Worm (Caenorhabditis elegans): ENCODE measurements around the gene mdt-9.

Gene mdt-9

ce11 chrIV:13386903-13387302 lies 723 bp downstream of the mdt-9 start, which contains the start of gene lsm-3:
Gene lsm-3 (plus strand): TSS chrIV:13387203.
- TF ChIP-seq T22C8.4 (GFP tag; IDR thresholded peaks at IDR 0.05) (no peak), flt-1 (GFP tag; IDR thresholded peaks at IDR 0.05) (no peak)

DNA sequence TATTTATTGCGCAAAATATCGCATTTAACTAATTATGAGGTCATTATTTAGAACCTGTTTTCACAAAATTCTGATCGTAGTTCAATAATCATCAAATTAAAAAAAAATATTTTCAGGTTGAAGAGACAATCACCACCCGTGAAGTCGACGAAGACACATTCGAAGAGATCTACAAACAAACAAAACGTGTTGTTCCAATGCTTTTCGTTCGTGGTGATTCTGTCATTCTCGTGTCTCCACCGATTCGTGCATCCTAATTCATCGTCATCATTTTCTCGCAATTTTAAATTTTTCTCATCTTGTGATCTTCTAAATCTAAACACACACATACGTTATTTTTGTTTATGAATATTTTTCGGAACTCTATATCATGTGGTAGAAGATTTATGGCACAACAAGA lies 2.6 kb downstream of the mdt-9 start:
- no peak for TF ChIP-seq klf-2 (GFP tag; conservative IDR thresholded peaks at IDR 0.05)
- no peak for TF ChIP-seq ztf-23 (GFP tag; IDR thresholded peaks at IDR 0.05)
- no peak for TF ChIP-seq tab-1 (GFP tag; IDR thresholded peaks at IDR 0.05)

- TF ChIP-seq flt-1 (GFP tag; IDR thresholded peaks at IDR 0.05) (no peak), T22C8.4 (GFP tag; IDR thresholded peaks at IDR 0.05) (no peak), tab-1 (GFP tag; IDR thresholded peaks at IDR 0.05) (no peak), med-1 (GFP tag; optimal IDR thresholded peaks at IDR 0.05; ENCODE audit: insufficient read depth) (no peak), ztf-23 (GFP tag; IDR thresholded peaks at IDR 0.05) (no peak), ref-1 (GFP tag; conservative IDR thresholded peaks at IDR 0.05) (no peak), ztf-29 (GFP tag; IDR thresholded peaks at IDR 0.05) (no peak)
Measured at ce11 chrIV:13389237-13389636, 3.1 kb downstream of the mdt-9 start.

DNA sequence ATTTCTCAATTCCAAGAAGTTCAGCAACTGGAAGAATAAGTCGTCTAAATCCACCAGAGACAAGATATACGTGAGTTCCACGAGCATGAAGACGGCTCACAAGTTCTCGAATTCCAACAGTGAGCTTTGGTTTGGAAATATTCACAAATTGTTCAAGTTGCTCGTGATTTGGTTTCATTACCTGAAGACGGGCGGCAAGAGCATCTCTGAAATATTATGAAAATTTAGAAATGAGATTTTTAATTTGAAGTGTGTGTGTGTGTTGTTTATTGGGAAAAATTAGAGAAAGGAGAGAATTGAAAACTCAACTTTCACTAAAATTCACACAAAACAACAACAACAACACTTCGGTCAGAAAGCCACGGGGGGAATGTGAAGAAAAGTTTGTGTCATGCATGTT lies 4.6 kb downstream of the mdt-9 start:
- TF ChIP-seq T22C8.4 (GFP tag; IDR thresholded peaks at IDR 0.05): no peak
- no peak for TF ChIP-seq ref-1 (GFP tag; conservative IDR thresholded peaks at IDR 0.05)
- no peak for TF ChIP-seq klf-2 (GFP tag; conservative IDR thresholded peaks at IDR 0.05)

ce11 chrIV:13392230-13392629 lies 6.0 kb downstream of the mdt-9 start:
- no peak for TF ChIP-seq ztf-29 (GFP tag; IDR thresholded peaks at IDR 0.05)
- no peak for TF ChIP-seq cog-1 (tag; optimal IDR thresholded peaks at IDR 0.05)
- TF ChIP-seq tab-1 (GFP tag; IDR thresholded peaks at IDR 0.05): no peak
- no peak for TF ChIP-seq ref-1 (GFP tag; conservative IDR thresholded peaks at IDR 0.05)

- TF ChIP-seq ztf-23 (GFP tag; IDR thresholded peaks at IDR 0.05): no peak
- TF ChIP-seq ztf-29 (GFP tag; IDR thresholded peaks at IDR 0.05): no peak
- no peak for TF ChIP-seq ref-1 (GFP tag; conservative IDR thresholded peaks at IDR 0.05)
- no peak for TF ChIP-seq klf-2 (GFP tag; conservative IDR thresholded peaks at IDR 0.05)
- no peak for TF ChIP-seq T22C8.4 (GFP tag; IDR thresholded peaks at IDR 0.05)
- TF ChIP-seq med-1 (GFP tag; optimal IDR thresholded peaks at IDR 0.05; ENCODE audit: insufficient read depth): no peak
Measured at ce11 chrIV:13393246-13393716, 7.1 kb downstream of the mdt-9 start.

ce11 chrIV:13394686-13395085 lies 8.5 kb downstream of the mdt-9 start:
- TF ChIP-seq med-1 (GFP tag; optimal IDR thresholded peaks at IDR 0.05; ENCODE audit: insufficient read depth): no peak
- no peak for TF ChIP-seq ref-1 (GFP tag; conservative IDR thresholded peaks at IDR 0.05)
- TF ChIP-seq ztf-23 (GFP tag; IDR thresholded peaks at IDR 0.05): no peak
- TF ChIP-seq flt-1 (GFP tag; IDR thresholded peaks at IDR 0.05): no peak
- no peak for TF ChIP-seq ztf-29 (GFP tag; IDR thresholded peaks at IDR 0.05)
- TF ChIP-seq T22C8.4 (GFP tag; IDR thresholded peaks at IDR 0.05): no peak
- TF ChIP-seq tab-1 (GFP tag; IDR thresholded peaks at IDR 0.05): no peak
- no peak for TF ChIP-seq klf-2 (GFP tag; conservative IDR thresholded peaks at IDR 0.05)
- TF ChIP-seq cog-1 (tag; optimal IDR thresholded peaks at IDR 0.05): no peak

- TF ChIP-seq ztf-23 (GFP tag; IDR thresholded peaks at IDR 0.05): 0 out of 2 replicates have a peak, but pooled peaks have one; percentile 49
- no peak for TF ChIP-seq klf-2 (GFP tag; conservative IDR thresholded peaks at IDR 0.05)
Measured at ce11 chrIV:13395255-13395654, 9.1 kb downstream of the mdt-9 start.

DNA sequence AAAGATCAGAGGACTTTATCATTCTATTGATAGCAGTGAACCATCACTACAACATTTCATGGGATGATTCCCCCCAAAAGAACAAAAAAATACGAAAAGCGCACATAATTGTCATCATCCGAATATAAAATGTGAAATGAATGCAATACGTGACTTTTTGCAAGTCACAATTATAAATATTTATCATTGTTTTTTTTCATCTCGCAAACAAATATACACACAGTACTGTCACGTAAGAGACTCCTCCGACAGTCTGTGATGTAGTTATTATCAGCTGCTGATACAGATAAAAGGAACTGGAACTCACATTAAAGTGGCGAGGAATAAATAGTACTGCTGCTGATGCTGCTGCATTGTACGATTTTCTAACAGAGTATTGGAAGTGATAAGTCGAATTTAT lies 10.2 kb downstream of the mdt-9 start:
- TF ChIP-seq T22C8.4 (GFP tag; IDR thresholded peaks at IDR 0.05) (no peak), ztf-29 (GFP tag; IDR thresholded peaks at IDR 0.05) (no peak), flt-1 (GFP tag; IDR thresholded peaks at IDR 0.05) (no peak), tab-1 (GFP tag; IDR thresholded peaks at IDR 0.05) (no peak)

- TF ChIP-seq flt-1 (GFP tag; IDR thresholded peaks at IDR 0.05) (no peak), klf-2 (GFP tag; conservative IDR thresholded peaks at IDR 0.05) (no peak), ref-1 (GFP tag; conservative IDR thresholded peaks at IDR 0.05) (no peak), ztf-23 (GFP tag; IDR thresholded peaks at IDR 0.05) (no peak), T22C8.4 (GFP tag; IDR thresholded peaks at IDR 0.05) (no peak), tab-1 (GFP tag; IDR thresholded peaks at IDR 0.05) (no peak), ztf-29 (GFP tag; IDR thresholded peaks at IDR 0.05) (no peak), cog-1 (tag; optimal IDR thresholded peaks at IDR 0.05) (no peak), med-1 (GFP tag; optimal IDR thresholded peaks at IDR 0.05; ENCODE audit: insufficient read depth) (no peak)
Measured at ce11 chrIV:13398728-13399127, 12.5 kb downstream of the mdt-9 start, which contains the start of gene Y62E10A.13. Gene Y62E10A.13 (minus strand): TSS chrIV:13399053.

ce11 chrIV:13400456-13401364 lies 14.5 kb downstream of the mdt-9 start, which contains the start of the genes memi-2 and cyp-31A5:
Gene memi-2 (minus strand): TSS chrIV:13400506.
Gene cyp-31A5 (plus strand): TSS chrIV:13401289.
- TF ChIP-seq tab-1 (GFP tag; IDR thresholded peaks at IDR 0.05): no peak
- no peak for TF ChIP-seq cog-1 (tag; optimal IDR thresholded peaks at IDR 0.05)
- TF ChIP-seq T22C8.4 (GFP tag; IDR thresholded peaks at IDR 0.05): no peak
- no peak for TF ChIP-seq ztf-29 (GFP tag; IDR thresholded peaks at IDR 0.05)
- TF ChIP-seq flt-1 (GFP tag; IDR thresholded peaks at IDR 0.05): no peak
